Worm (Caenorhabditis elegans) whole organism, L4/young adult: ENCODE data around the gene unc-52.

Source experiments
- dao-5 ChIP-seq: sonication (generic microtip); optimal IDR thresholded peaks from 2 replicates; lab custom pipeline; 2016; ENCODE audit warnings: missing genotype, missing genetic modification characterization, moderate library complexity, missing compliant biosample characterization
- him-1 ChIP-seq: sonication (generic microtip); optimal IDR thresholded peaks from 2 replicates; lab custom pipeline; 2016; ENCODE audit warnings: missing genotype, missing genetic modification reagents, missing genetic modification characterization, missing compliant biosample characterization

DNA sequence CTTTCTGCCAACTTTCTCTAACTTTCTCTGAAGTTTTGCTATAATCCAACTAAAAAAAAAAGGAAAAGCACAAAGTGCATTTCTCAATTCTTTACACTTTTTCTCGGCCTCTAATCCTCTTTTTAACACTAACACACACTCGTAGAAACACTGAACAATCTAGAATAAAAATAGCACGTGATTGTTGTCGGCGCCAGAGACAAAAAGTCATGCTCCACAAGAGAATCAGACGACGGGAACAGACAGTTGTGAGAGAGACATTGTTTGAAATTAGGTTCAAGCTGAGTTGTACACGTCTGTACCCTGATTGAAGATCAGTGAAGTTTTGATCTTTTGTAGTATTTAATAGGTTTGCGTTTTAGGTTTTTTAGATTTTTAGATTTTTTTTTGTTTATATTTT lies 85.9 kb downstream of the unc-52 start:
- TF ChIP-seq dao-5 (tag; lab: Kevin White, UChicago): no peak
- no peak for TF ChIP-seq him-1 (tag; lab: Kevin White, UChicago)
